Worm (Caenorhabditis elegans) whole organism, midembryonic: ENCODE measurements around the gene Y26E6A.3.

ENCODE experiments used
- T22C8.4 ChIP-seq: fragments of 200-800 bp; sonication (Bioruptor generic); IDR thresholded peaks from 2 replicates; pipeline ENCODE4 v1.3.6; 2022; ENCODE audit warnings: missing genetic modification characterization, missing compliant biosample characterization
- cog-1 ChIP-seq: sonication (generic microtip); optimal IDR thresholded peaks from 2 replicates; lab custom pipeline; 2016; ENCODE audit warnings: missing genetic modification characterization, missing compliant biosample characterization
- flt-1 ChIP-seq: fragments of 200-800 bp; sonication (Bioruptor generic); IDR thresholded peaks from 2 replicates; pipeline ENCODE4 v1.3.6; 2022; ENCODE audit warnings: missing genetic modification characterization, missing compliant biosample characterization
- klf-2 ChIP-seq: fragments of 200-800 bp; sonication (Bioruptor generic); conservative IDR thresholded peaks from 2 replicates; pipeline ENCODE4 v1.3.6; 2022; ENCODE audit warnings: missing genetic modification reagents, missing genetic modification characterization, missing compliant biosample characterization
- med-1 ChIP-seq: sonication (generic microtip); optimal IDR thresholded peaks from 2 replicates; lab custom pipeline; 2017; ENCODE audit warnings: missing genetic modification characterization, mild to moderate bottlenecking, missing compliant biosample characterization, antibody characterized with exemption, missing genetic modification reagents; ENCODE audit not compliant: insufficient read depth
- ref-1 ChIP-seq: fragments of 200-800 bp; sonication (Bioruptor generic); conservative IDR thresholded peaks from 2 replicates; pipeline ENCODE4 v1.3.6; 2022; ENCODE audit warnings: missing genetic modification reagents, missing genetic modification characterization, missing compliant biosample characterization
- tab-1 ChIP-seq: fragments of 200-800 bp; sonication (Bioruptor generic); IDR thresholded peaks from 2 replicates; pipeline ENCODE4 v1.3.6; 2022; ENCODE audit warnings: missing genetic modification characterization, missing compliant biosample characterization
- ztf-23 ChIP-seq: fragments of 200-800 bp; sonication (Bioruptor generic); IDR thresholded peaks from 2 replicates; pipeline ENCODE4 v1.3.6; 2022; ENCODE audit warnings: missing genetic modification reagents, missing genetic modification characterization, missing compliant biosample characterization
- ztf-29 ChIP-seq: fragments of 200-800 bp; sonication (Bioruptor generic); IDR thresholded peaks from 2 replicates; pipeline ENCODE4 v1.3.6; 2022; ENCODE audit warnings: missing genetic modification reagents, missing genetic modification characterization, missing compliant biosample characterization

Y26E6A.3 gene

DNA sequence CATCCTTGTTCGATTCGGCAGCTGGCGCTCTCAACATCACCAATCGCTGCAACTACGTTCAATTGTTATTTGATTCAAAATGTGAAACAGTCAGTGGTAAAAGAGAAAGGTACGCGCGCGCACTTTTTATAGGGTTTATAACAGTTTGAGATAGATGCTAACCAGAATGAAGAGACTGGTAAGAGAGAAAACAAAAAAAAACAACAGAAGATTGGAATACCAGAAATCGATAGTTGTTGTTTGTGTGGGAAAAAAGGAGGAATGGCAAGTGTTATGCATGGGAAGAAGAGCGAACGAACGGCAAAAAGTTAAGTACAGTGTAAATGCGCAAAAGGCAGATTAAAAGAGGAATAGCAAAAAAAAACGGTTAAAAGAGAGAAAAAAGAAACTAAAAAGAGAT is at the start of gene Y26E6A.3:
Gene Y26E6A.3, minus strand, starts transcription at position 101 of the 400 bp plus-strand sequence.
- TF ChIP-seq tab-1 (no peak), T22C8.4 (GFP tag; lab: Robert Waterston, UW) (no peak), med-1 (GFP tag; lab: Kevin White, UChicago) (no peak)

DNA sequence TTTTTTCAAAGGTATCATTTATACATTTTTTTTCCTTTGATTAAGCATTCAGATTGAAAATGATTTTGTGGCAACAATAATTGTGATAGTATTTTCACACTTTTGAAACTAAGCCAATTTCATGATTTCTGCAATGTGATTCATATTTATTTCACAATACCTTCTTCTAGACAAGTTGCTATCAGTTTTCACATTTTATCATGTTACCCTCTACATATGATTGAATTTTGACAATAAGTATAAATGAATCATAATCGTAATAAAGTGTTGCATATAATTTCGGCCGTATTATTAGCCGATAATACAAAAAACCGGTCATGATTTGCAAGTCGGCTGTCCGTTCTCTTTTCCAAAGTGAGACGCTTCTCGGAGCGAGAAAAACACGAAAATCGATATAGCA is 49.6 kb upstream of the Y26E6A.3 start:
- TF ChIP-seq klf-2 (GFP tag; lab: Robert Waterston, UW): no peak
- no peak for TF ChIP-seq ztf-29
- TF ChIP-seq T22C8.4 (GFP tag; lab: Robert Waterston, UW): no peak
- TF ChIP-seq med-1 (GFP tag; lab: Kevin White, UChicago): no peak
- no peak for TF ChIP-seq ref-1 (GFP tag; lab: Robert Waterston, UW)
- TF ChIP-seq tab-1: no peak
- no peak for TF ChIP-seq ztf-23 (GFP tag; lab: Robert Waterston, UW)
- TF ChIP-seq cog-1 (tag; lab: Kevin White, UChicago): no peak
- TF ChIP-seq flt-1 (GFP tag; lab: Robert Waterston, UW): no peak

- no peak for TF ChIP-seq ztf-23 (GFP tag; lab: Robert Waterston, UW)
- TF ChIP-seq tab-1: no peak
- no peak for TF ChIP-seq cog-1 (tag; lab: Kevin White, UChicago)
- TF ChIP-seq ref-1 (GFP tag; lab: Robert Waterston, UW): no peak
- no peak for TF ChIP-seq klf-2 (GFP tag; lab: Robert Waterston, UW)
- TF ChIP-seq T22C8.4 (GFP tag; lab: Robert Waterston, UW): no peak
- no peak for TF ChIP-seq flt-1 (GFP tag; lab: Robert Waterston, UW)
- TF ChIP-seq ztf-29: no peak
- TF ChIP-seq med-1 (GFP tag; lab: Kevin White, UChicago): no peak
These were observed 48.7 kb upstream of the Y26E6A.3 start for ce11 chrX:13958451-13958850.

DNA sequence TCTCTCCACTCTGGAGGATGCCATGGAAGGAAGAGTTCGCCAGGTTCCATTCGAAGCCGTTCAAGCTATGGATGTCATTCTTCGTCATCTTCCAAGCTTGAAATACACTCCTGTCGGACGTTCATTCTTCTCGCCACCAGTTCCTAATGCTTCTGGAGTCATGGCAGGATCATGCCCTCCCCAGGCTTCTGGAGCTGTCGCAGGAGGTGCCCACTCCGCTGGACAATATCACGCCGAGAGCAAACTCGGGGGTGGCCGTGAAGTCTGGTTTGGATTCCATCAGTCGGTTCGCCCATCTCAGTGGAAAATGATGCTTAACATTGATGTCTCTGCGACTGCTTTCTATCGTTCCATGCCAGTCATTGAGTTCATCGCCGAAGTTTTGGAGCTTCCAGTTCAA is 42.6 kb upstream of the Y26E6A.3 start:
- TF ChIP-seq tab-1 (no peak), ref-1 (GFP tag; lab: Robert Waterston, UW) (no peak), cog-1 (tag; lab: Kevin White, UChicago) (no peak), ztf-29 (no peak), flt-1 (GFP tag; lab: Robert Waterston, UW) (no peak), klf-2 (GFP tag; lab: Robert Waterston, UW) (no peak)

ce11 chrX:13950620-13951152 is 40.9 kb upstream of the Y26E6A.3 start:
- TF ChIP-seq cog-1 (tag; lab: Kevin White, UChicago) (peak; percentile 46), flt-1 (GFP tag; lab: Robert Waterston, UW) (0 out of 2 replicates have a peak, but pooled peaks have one; percentile 42), med-1 (GFP tag; lab: Kevin White, UChicago) (no peak), ztf-29 (peak; percentile 62; the same call in 1 of the 2 replicates)

DNA sequence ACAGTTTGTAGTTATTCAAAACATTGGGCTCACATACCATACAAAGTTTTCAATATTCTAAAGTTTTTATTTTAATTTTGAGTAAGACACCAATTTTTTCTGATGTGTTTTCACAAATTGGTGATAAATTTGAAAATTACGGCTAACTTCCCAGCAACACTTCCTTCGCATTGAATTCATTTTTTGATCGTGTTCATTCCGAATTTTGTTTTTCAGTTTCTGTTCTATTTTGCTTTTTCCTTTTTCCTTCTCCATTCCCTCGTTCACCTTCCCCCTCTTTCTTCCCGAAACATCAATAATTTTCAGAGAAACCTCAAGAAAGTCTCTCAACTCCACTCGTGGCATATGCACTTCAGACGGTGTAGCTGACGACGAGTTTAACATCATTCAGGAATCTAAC is 39.1 kb upstream of the Y26E6A.3 start, which contains the start of gene alg-1:
Gene alg-1, plus strand, starts transcription at position 301 of the 400 bp plus-strand sequence.
- TF ChIP-seq flt-1 (GFP tag; lab: Robert Waterston, UW): no peak
- TF ChIP-seq ztf-29: no peak
- TF ChIP-seq med-1 (GFP tag; lab: Kevin White, UChicago): no peak
- TF ChIP-seq cog-1 (tag; lab: Kevin White, UChicago): no peak

DNA sequence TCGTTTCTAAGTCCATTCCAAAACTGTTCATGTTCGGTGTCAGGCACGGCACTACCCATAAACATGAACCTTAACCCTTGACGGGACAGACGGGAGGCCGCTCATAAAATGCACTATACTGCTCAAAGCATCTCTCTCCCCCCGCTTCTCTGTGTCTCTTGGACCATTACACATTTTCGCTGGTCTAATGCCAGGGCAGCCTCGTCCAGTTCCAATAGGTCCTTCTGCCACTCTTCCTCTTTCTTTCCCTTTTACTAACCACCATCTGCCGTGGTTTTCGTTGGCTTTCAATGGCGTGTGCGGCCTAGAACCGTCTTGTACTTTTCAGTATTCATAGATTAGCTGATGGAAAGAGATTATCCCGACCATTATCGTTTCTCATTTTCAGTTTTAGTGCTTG is 38.4 kb upstream of the Y26E6A.3 start:
- TF ChIP-seq ztf-23 (GFP tag; lab: Robert Waterston, UW) (peak; percentile 55; the same call in 1 of the 2 replicates), ref-1 (GFP tag; lab: Robert Waterston, UW) (no peak), flt-1 (GFP tag; lab: Robert Waterston, UW) (peak; percentile 47; the same call in 1 of the 2 replicates), klf-2 (GFP tag; lab: Robert Waterston, UW) (no peak), ztf-29 (no peak), tab-1 (no peak), cog-1 (tag; lab: Kevin White, UChicago) (no peak), T22C8.4 (GFP tag; lab: Robert Waterston, UW) (no peak), med-1 (GFP tag; lab: Kevin White, UChicago) (no peak)

ce11 chrX:13946693-13947583 is 37.2 kb upstream of the Y26E6A.3 start:
- TF ChIP-seq klf-2 (GFP tag; lab: Robert Waterston, UW) (no peak), cog-1 (tag; lab: Kevin White, UChicago) (no peak), ztf-23 (GFP tag; lab: Robert Waterston, UW) (no peak), flt-1 (GFP tag; lab: Robert Waterston, UW) (no peak), tab-1 (no peak), T22C8.4 (GFP tag; lab: Robert Waterston, UW) (no peak), ztf-29 (no peak), med-1 (GFP tag; lab: Kevin White, UChicago) (no peak), ref-1 (GFP tag; lab: Robert Waterston, UW) (no peak)

DNA sequence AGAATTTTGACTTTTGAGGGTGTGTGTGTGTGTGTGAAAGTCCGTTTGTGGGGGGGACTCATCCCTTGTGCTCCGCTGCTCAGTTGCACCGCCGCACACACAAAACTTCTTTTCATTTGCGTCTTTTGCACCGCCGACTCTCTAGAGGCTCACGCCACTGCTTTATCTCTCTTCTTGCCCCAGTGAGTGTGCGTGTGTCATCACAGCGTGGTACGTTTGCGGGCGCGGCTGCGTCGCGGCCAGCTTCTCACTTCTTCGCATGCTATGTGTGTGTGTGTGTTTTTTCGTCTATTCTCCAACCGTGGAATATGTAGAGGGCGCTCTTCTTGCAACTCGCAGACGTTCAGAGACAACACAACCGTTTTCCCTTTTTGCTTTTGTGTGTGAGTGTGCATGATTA is 35.8 kb upstream of the Y26E6A.3 start:
- TF ChIP-seq tab-1 (no peak), ztf-29 (no peak), T22C8.4 (GFP tag; lab: Robert Waterston, UW) (no peak), klf-2 (GFP tag; lab: Robert Waterston, UW) (no peak), flt-1 (GFP tag; lab: Robert Waterston, UW) (peak; percentile 61), cog-1 (tag; lab: Kevin White, UChicago) (peak; percentile 23), ztf-23 (GFP tag; lab: Robert Waterston, UW) (peak; percentile 74; the same call in 1 of the 2 replicates), ref-1 (GFP tag; lab: Robert Waterston, UW) (no peak), med-1 (GFP tag; lab: Kevin White, UChicago) (no peak)
